Worm (Caenorhabditis elegans) whole organism, midembryonic: Measurements from ENCODE around the gene ddl-1.

Source experiments
- flt-1 ChIP-seq: fragments of 200-800 bp; sonication (Bioruptor generic); IDR thresholded peaks from 2 replicates; pipeline ENCODE4 v1.3.6; 2022; ENCODE audit warnings: missing genetic modification characterization, missing compliant biosample characterization
- ref-1 ChIP-seq: fragments of 200-800 bp; sonication (Bioruptor generic); conservative IDR thresholded peaks from 2 replicates; pipeline ENCODE4 v1.3.6; 2022; ENCODE audit warnings: missing genetic modification reagents, missing genetic modification characterization, missing compliant biosample characterization

- TF ChIP-seq ref-1 (GFP tag; lab: Robert Waterston, UW) (no peak), flt-1 (no peak)
Observed at ce11 chrII:5599326-5600044, 48.7 kb downstream of the ddl-1 start, which contains the start of gene C17G10.10.
